Fruit fly (Drosophila melanogaster) whole organism, pupa: Measurements from ENCODE around the gene CG4291.

ENCODE experiments used
- CG12605 ChIP-seq: fragments of 200-800 bp; sonication (Bioruptor generic); IDR thresholded peaks from 2 replicates; pipeline ENCODE4 v1.3.6; 2022; ENCODE audit warnings: missing biosample characterization, missing genetic modification characterization
- CG13204 ChIP-seq: fragments of 200-800 bp; sonication (Bioruptor generic); optimal IDR thresholded peaks from 2 replicates; lab custom pipeline; 2018; ENCODE audit warnings: missing biosample characterization, mild to moderate bottlenecking, missing genetic modification characterization, moderate library complexity
- CG14655 ChIP-seq: fragments of 200-800 bp; sonication (Bioruptor generic); optimal IDR thresholded peaks from 3 replicates; lab custom pipeline; 2017; ENCODE audit warnings: mild to moderate bottlenecking, missing biosample characterization, missing genetic modification reagents, missing genetic modification characterization
- CG15710 ChIP-seq: fragments of 200-800 bp; sonication (Bioruptor generic); optimal IDR thresholded peaks from 2 replicates; lab custom pipeline; 2018; ENCODE audit warnings: missing biosample characterization, mild to moderate bottlenecking, missing genetic modification characterization, moderate library complexity
- CG17806 ChIP-seq: fragments of 200-800 bp; sonication (Bioruptor generic); optimal IDR thresholded peaks from 2 replicates; lab custom pipeline; 2018; ENCODE audit warnings: missing biosample characterization, mild to moderate bottlenecking, missing genetic modification characterization, moderate library complexity
- CG32121 ChIP-seq: fragments of 200-800 bp; sonication (Bioruptor generic); IDR thresholded peaks from 2 replicates; pipeline ENCODE4 v1.3.6; 2022; ENCODE audit warnings: missing biosample characterization, missing genetic modification characterization
- CG34367 ChIP-seq: fragments of 200-800 bp; sonication (Bioruptor generic); optimal IDR thresholded peaks from 2 replicates; lab custom pipeline; 2018; ENCODE audit warnings: missing biosample characterization, mild to moderate bottlenecking, missing genetic modification characterization
- CG4496 ChIP-seq: fragments of 200-800 bp; sonication (Bioruptor generic); IDR thresholded peaks from 3 replicates; pipeline ENCODE4 v1.3.6; 2022; ENCODE audit warnings: missing biosample characterization, missing genetic modification characterization
- CG8159 ChIP-seq: fragments of 200-800 bp; sonication (Bioruptor generic); optimal IDR thresholded peaks from 3 replicates; lab custom pipeline; 2018; ENCODE audit warnings: missing biosample characterization, mild to moderate bottlenecking, missing genetic modification characterization, moderate library complexity
- CG8301 ChIP-seq: fragments of 200-800 bp; sonication (Bioruptor generic); optimal IDR thresholded peaks from 2 replicates; lab custom pipeline; 2018; ENCODE audit warnings: missing biosample characterization, mild to moderate bottlenecking, missing genetic modification characterization
- CG9948 ChIP-seq: fragments of 200-800 bp; sonication (Bioruptor generic); optimal IDR thresholded peaks from 2 replicates; lab custom pipeline; 2018; ENCODE audit warnings: missing biosample characterization, mild to moderate bottlenecking, missing genetic modification characterization, moderate library complexity
- D1 ChIP-seq: fragments of 200-800 bp; sonication (Bioruptor generic); optimal IDR thresholded peaks from 2 replicates; lab custom pipeline; 2018; ENCODE audit warnings: missing biosample characterization, mild to moderate bottlenecking, missing genetic modification characterization, moderate library complexity
- EcR ChIP-seq: fragments of 200-800 bp; sonication (Bioruptor generic); optimal IDR thresholded peaks from 3 replicates; lab custom pipeline; 2019; ENCODE audit warnings: missing biosample characterization, missing genetic modification characterization, mild to moderate bottlenecking, moderate library complexity, missing genetic modification reagents
- Ets98B ChIP-seq: fragments of 200-800 bp; sonication (Bioruptor generic); IDR thresholded peaks from 2 replicates; pipeline ENCODE4 v1.3.6; 2022; ENCODE audit warnings: missing biosample characterization, missing genetic modification characterization
- Pif1A ChIP-seq: fragments of 200-800 bp; sonication (Bioruptor generic); optimal IDR thresholded peaks from 3 replicates; lab custom pipeline; 2016; ENCODE audit warnings: missing biosample characterization, missing genetic modification characterization
- Pif1B ChIP-seq: fragments of 200-800 bp; sonication (Bioruptor generic); optimal IDR thresholded peaks from 3 replicates; lab custom pipeline; 2016; ENCODE audit warnings: missing biosample characterization, missing genetic modification characterization
- gl ChIP-seq: fragments of 200-800 bp; sonication (Bioruptor generic); optimal IDR thresholded peaks from 2 replicates; lab custom pipeline; 2018; ENCODE audit warnings: missing biosample characterization, mild to moderate bottlenecking, missing genetic modification characterization
- rn ChIP-seq: fragments of 200-800 bp; sonication (Bioruptor generic); IDR thresholded peaks from 2 replicates; pipeline ENCODE4 v1.3.6; 2022; ENCODE audit warnings: missing biosample characterization, missing genetic modification characterization

CG4291 gene

dm6 chr2L:815785-816389, 36.6 kb downstream of the CG4291 start, which contains the start of the genes Saf6 and Pex12:
Saf6 (minus strand) TSS chr2L:815950.
Pex12 (plus strand) TSS chr2L:815993.
- TF ChIP-seq D1 (no peak), gl (peak; percentile 2)

- TF ChIP-seq CG8159 (tag; lab: Kevin White, UChicago) (no peak), CG4496 (no peak), CG12605 (GFP tag; lab: Robert Waterston, UW) (no peak), CG14655 (GFP tag; lab: Kevin White, UChicago) (no peak), gl (no peak), D1 (no peak), rn (GFP tag; lab: Robert Waterston, UW) (no peak), CG13204 (GFP tag; lab: Kevin White, UChicago) (no peak), Pif1A (GFP tag; lab: Kevin White, UChicago) (no peak), EcR (GFP tag; lab: Kevin White, UChicago) (no peak), CG9948 (no peak), CG8301 (no peak), CG17806 (tag; lab: Kevin White, UChicago) (no peak), CG32121 (no peak), CG15710 (tag; lab: Kevin White, UChicago) (no peak), Ets98B (GFP tag; lab: Robert Waterston, UW) (no peak), Pif1B (no peak), CG34367 (tag; lab: Kevin White, UChicago) (no peak)
These were observed 41.1 kb downstream of the CG4291 start, which contains the start of gene Dbp21E2 for dm6 chr2L:811405-811804. Dbp21E2 (plus strand) TSS chr2L:811584.

- no peak for TF ChIP-seq EcR (GFP tag; lab: Kevin White, UChicago)
- TF ChIP-seq rn (GFP tag; lab: Robert Waterston, UW), result no peak
- TF ChIP-seq Pif1A (GFP tag; lab: Kevin White, UChicago), result no peak
- TF ChIP-seq CG17806 (tag; lab: Kevin White, UChicago), result no peak
- no peak for TF ChIP-seq CG15710 (tag; lab: Kevin White, UChicago)
- no peak for TF ChIP-seq Pif1B
- TF ChIP-seq CG8159 (tag; lab: Kevin White, UChicago), result no peak
- TF ChIP-seq CG8301, result no peak
- no peak for TF ChIP-seq CG12605 (GFP tag; lab: Robert Waterston, UW)
- no peak for TF ChIP-seq CG9948
These were observed 42.3 kb downstream of the CG4291 start, which contains the start of gene Nnf1b for dm6 chr2L:810277-810676. Nnf1b (plus strand) TSS chr2L:810577.
